Fruit fly (Drosophila melanogaster) whole organism, wandering third instar larva: ENCODE results near the gene Cyp312a1.

Source experiments
- Dfd ChIP-seq: fragments of >200 bp; optimal IDR thresholded peaks from 2 replicates; lab custom pipeline; 2017; ENCODE audit warnings: missing biosample characterization, missing genetic modification characterization
- Myc ChIP-seq: fragments of >200 bp; optimal IDR thresholded peaks from 2 replicates; lab custom pipeline; 2017
- brk ChIP-seq: fragments of 200-800 bp; sonication (Bioruptor generic); optimal IDR thresholded peaks from 2 replicates; lab custom pipeline; 2016; ENCODE audit warnings: missing biosample characterization, mild to moderate bottlenecking, missing genetic modification characterization
- dmrt93B ChIP-seq: fragments of 200-800 bp; sonication (Bioruptor generic); optimal IDR thresholded peaks from 2 replicates; lab custom pipeline; 2018; ENCODE audit warnings: missing biosample characterization, mild to moderate bottlenecking, missing genetic modification characterization
- h ChIP-seq: fragments of 200-800 bp; sonication (Bioruptor generic); optimal IDR thresholded peaks from 3 replicates; lab custom pipeline; 2016; ENCODE audit warnings: missing biosample characterization, mild to moderate bottlenecking, missing genetic modification characterization

dm6 chr3L:18172064-18172696 is 39.7 kb upstream of the Cyp312a1 start:
- no peak for TF ChIP-seq brk (GFP tag; lab: Kevin White, UChicago)
- TF ChIP-seq Myc (lab: Kevin White, UChicago), result no peak
- TF ChIP-seq h (GFP tag; lab: Kevin White, UChicago), result no peak
- no peak for TF ChIP-seq dmrt93B (GFP tag; lab: Kevin White, UChicago)
- TF ChIP-seq Dfd, result no peak
